Fruit fly (Drosophila melanogaster) whole organism, embryonic: ENCODE measurements around the gene msb1l.

ENCODE experiments used
- CG10267 ChIP-seq: fragments of 200-800 bp; sonication (Bioruptor generic); optimal IDR thresholded peaks from 2 replicates; lab custom pipeline; 2018; ENCODE audit warnings: missing biosample characterization, mild to moderate bottlenecking, missing genetic modification characterization, moderate library complexity
- CG10462 ChIP-seq: fragments of 200-800 bp; sonication (Bioruptor generic); optimal IDR thresholded peaks from 2 replicates; lab custom pipeline; 2016; ENCODE audit warnings: missing biosample characterization, missing genetic modification characterization
- CG10565 ChIP-seq: fragments of 200-800 bp; sonication (Bioruptor generic); optimal IDR thresholded peaks from 3 replicates; lab custom pipeline; 2016; ENCODE audit warnings: missing biosample characterization, mild to moderate bottlenecking, missing genetic modification characterization
- CG11085 ChIP-seq: fragments of 200-800 bp; sonication (Bioruptor generic); IDR thresholded peaks from 2 replicates; pipeline ENCODE4 v1.3.6; 2022; ENCODE audit warnings: missing biosample characterization, missing genetic modification characterization
- CG13123 ChIP-seq: fragments of 200-800 bp; sonication (Bioruptor generic); optimal IDR thresholded peaks from 2 replicates; lab custom pipeline; 2016; ENCODE audit warnings: missing biosample characterization, missing genetic modification characterization
- CG13424 ChIP-seq: fragments of 200-800 bp; sonication (Bioruptor generic); optimal IDR thresholded peaks from 2 replicates; lab custom pipeline; 2019; ENCODE audit warnings: missing biosample characterization, mild to moderate bottlenecking, missing genetic modification characterization, moderate library complexity
- CG17568 ChIP-seq: fragments of 200-800 bp; sonication (Bioruptor generic); optimal IDR thresholded peaks from 2 replicates; lab custom pipeline; 2018; ENCODE audit warnings: missing biosample characterization, mild to moderate bottlenecking, missing genetic modification characterization, moderate library complexity
- CG17829 ChIP-seq: fragments of 200-800 bp; optimal IDR thresholded peaks from 2 replicates; lab custom pipeline; 2019; ENCODE audit warnings: missing biosample characterization, mild to moderate bottlenecking, missing genetic modification characterization, moderate library complexity
- CG17912 ChIP-seq: fragments of 200-800 bp; sonication (Bioruptor generic); optimal IDR thresholded peaks from 2 replicates; lab custom pipeline; 2018; ENCODE audit warnings: missing biosample characterization, mild to moderate bottlenecking, missing genetic modification characterization
- CG1832 ChIP-seq: fragments of 200-800 bp; sonication (Bioruptor generic); optimal IDR thresholded peaks from 2 replicates; lab custom pipeline; 2017; ENCODE audit warnings: missing biosample characterization, mild to moderate bottlenecking, missing genetic modification characterization, inconsistent platforms
- CG32772 ChIP-seq: fragments of 200-800 bp; sonication (Bioruptor generic); IDR thresholded peaks from 2 replicates; pipeline ENCODE4 v1.3.6; 2022; ENCODE audit warnings: missing biosample characterization, missing genetic modification characterization
- CG6791 ChIP-seq: fragments of 200-800 bp; sonication (Bioruptor generic); IDR thresholded peaks from 3 replicates; pipeline ENCODE4 v1.3.6; 2022; ENCODE audit warnings: missing biosample characterization, missing genetic modification characterization; ENCODE audit not compliant: partially characterized antibody
- CG6854 ChIP-seq: fragments of 200-800 bp; sonication (Bioruptor generic); optimal IDR thresholded peaks from 3 replicates; lab custom pipeline; 2017; ENCODE audit warnings: missing biosample characterization, mild to moderate bottlenecking, missing genetic modification characterization
- D19A ChIP-seq: fragments of 200-800 bp; optimal IDR thresholded peaks from 3 replicates; lab custom pipeline; 2019; ENCODE audit warnings: missing biosample characterization, mild to moderate bottlenecking, missing genetic modification characterization, moderate library complexity
- Ets97D ChIP-seq: fragments of 200-800 bp; sonication (Bioruptor generic); optimal IDR thresholded peaks from 3 replicates; lab custom pipeline; 2016; ENCODE audit warnings: missing biosample characterization, missing genetic modification characterization
- Hey ChIP-seq: fragments of 200-800 bp; sonication (Bioruptor generic); optimal IDR thresholded peaks from 3 replicates; lab custom pipeline; 2018; ENCODE audit warnings: missing biosample characterization, mild to moderate bottlenecking, missing genetic modification characterization
- Jarid2 ChIP-seq: fragments of 200-800 bp; sonication (Bioruptor generic); optimal IDR thresholded peaks from 3 replicates; lab custom pipeline; 2017; ENCODE audit warnings: mild to moderate bottlenecking, missing biosample characterization, missing genetic modification reagents, missing genetic modification characterization
- Meics ChIP-seq: fragments of 200-800 bp; sonication (Bioruptor generic); optimal IDR thresholded peaks from 2 replicates; lab custom pipeline; 2017; ENCODE audit warnings: missing biosample characterization, mild to moderate bottlenecking, missing genetic modification characterization
- Pdp1 ChIP-seq, 2 experiments: fragments of 200-800 bp; sonication (Bioruptor generic); optimal IDR thresholded peaks; 3 replicates each; lab custom pipeline; 2016; ENCODE audit warnings: missing biosample characterization in 2 of 2, missing genetic modification characterization in 2 of 2, mild to moderate bottlenecking in 1 of 2, moderate library complexity in 1 of 2
- Ravus ChIP-seq: fragments of 200-800 bp; sonication (Bioruptor generic); IDR thresholded peaks from 2 replicates; pipeline ENCODE4 v1.3.6; 2022; ENCODE audit warnings: missing biosample characterization, missing genetic modification characterization
- Rfx ChIP-seq: fragments of 200-800 bp; sonication (Bioruptor generic); IDR thresholded peaks from 2 replicates; pipeline ENCODE4 v1.3.6; 2022; ENCODE audit warnings: missing biosample characterization, missing genetic modification characterization
- Side ChIP-seq: fragments of 200-800 bp; sonication (Bioruptor generic); optimal IDR thresholded peaks from 2 replicates; lab custom pipeline; 2016; ENCODE audit warnings: missing biosample characterization, missing genetic modification characterization
- TFAM ChIP-seq: fragments of 200-800 bp; sonication (Bioruptor generic); optimal IDR thresholded peaks from 2 replicates; lab custom pipeline; 2017; ENCODE audit warnings: missing biosample characterization, missing genetic modification characterization, inconsistent platforms
- amos ChIP-seq: fragments of 200-800 bp; sonication (Bioruptor generic); IDR thresholded peaks from 2 replicates; pipeline ENCODE4 v1.3.6; 2022; ENCODE audit warnings: missing biosample characterization, missing genetic modification characterization; ENCODE audit not compliant: partially characterized antibody
- bbx ChIP-seq: fragments of 200-800 bp; sonication (Bioruptor generic); IDR thresholded peaks from 2 replicates; pipeline ENCODE4 v1.3.6; 2022; ENCODE audit warnings: missing biosample characterization, missing genetic modification characterization; ENCODE audit not compliant: partially characterized antibody
- croc ChIP-seq: fragments of 200-800 bp; sonication (Bioruptor generic); conservative IDR thresholded peaks from 3 replicates; pipeline ENCODE4 v1.3.6; 2022; ENCODE audit warnings: missing biosample characterization, missing genetic modification characterization
- dm ChIP-seq: fragments of 200-800 bp; sonication (Bioruptor generic); optimal IDR thresholded peaks from 3 replicates; lab custom pipeline; 2016; ENCODE audit warnings: missing biosample characterization, missing genetic modification characterization
- fd96Cb ChIP-seq: fragments of 200-800 bp; sonication (Bioruptor generic); optimal IDR thresholded peaks from 2 replicates; lab custom pipeline; 2018; ENCODE audit warnings: missing biosample characterization, mild to moderate bottlenecking, missing genetic modification characterization, moderate library complexity
- hb ChIP-seq: fragments of 200-800 bp; sonication (Bioruptor generic); IDR thresholded peaks from 3 replicates; pipeline ENCODE4 v1.3.6; 2022; ENCODE audit warnings: missing biosample characterization, missing genetic modification characterization; ENCODE audit not compliant: partially characterized antibody
- hbn ChIP-seq: fragments of 200-800 bp; sonication (Bioruptor generic); IDR thresholded peaks from 2 replicates; pipeline ENCODE4 v1.3.6; 2022; ENCODE audit warnings: missing biosample characterization, missing genetic modification characterization; ENCODE audit not compliant: partially characterized antibody
- kah ChIP-seq: fragments of 200-800 bp; sonication (Bioruptor generic); optimal IDR thresholded peaks from 2 replicates; lab custom pipeline; 2018; ENCODE audit warnings: missing biosample characterization, mild to moderate bottlenecking, missing genetic modification characterization
- kay ChIP-seq: fragments of 200-800 bp; sonication (Bioruptor generic); optimal IDR thresholded peaks from 2 replicates; lab custom pipeline; 2016; ENCODE audit warnings: missing biosample characterization, missing genetic modification characterization
- lab ChIP-seq: fragments of 200-800 bp; sonication (Bioruptor generic); optimal IDR thresholded peaks from 3 replicates; lab custom pipeline; 2017; ENCODE audit warnings: missing biosample characterization, missing genetic modification characterization, mild to moderate bottlenecking, moderate library complexity, missing genetic modification reagents
- lilli ChIP-seq: fragments of 200-800 bp; sonication (Bioruptor generic); optimal IDR thresholded peaks from 3 replicates; lab custom pipeline; 2016; ENCODE audit warnings: missing biosample characterization, missing genetic modification characterization
- nmo ChIP-seq: fragments of 200-800 bp; sonication (Bioruptor generic); optimal IDR thresholded peaks from 2 replicates; lab custom pipeline; 2018; ENCODE audit warnings: missing biosample characterization, mild to moderate bottlenecking, missing genetic modification characterization, moderate library complexity
- odd ChIP-seq: fragments of 200-800 bp; sonication (Bioruptor generic); optimal IDR thresholded peaks from 2 replicates; lab custom pipeline; 2017; ENCODE audit warnings: missing biosample characterization, mild to moderate bottlenecking, missing genetic modification characterization
- peb ChIP-seq: fragments of 200-800 bp; sonication (Bioruptor generic); IDR thresholded peaks from 2 replicates; pipeline ENCODE4 v1.3.6; 2022; ENCODE audit warnings: missing biosample characterization, missing genetic modification characterization
- psq ChIP-seq: fragments of 200-800 bp; sonication (Bioruptor generic); optimal IDR thresholded peaks from 2 replicates; lab custom pipeline; 2017; ENCODE audit warnings: missing biosample characterization, missing genetic modification characterization
- pzg ChIP-seq: fragments of 200-800 bp; sonication (Bioruptor generic); optimal IDR thresholded peaks from 3 replicates; lab custom pipeline; 2018; ENCODE audit warnings: missing biosample characterization, mild to moderate bottlenecking, missing genetic modification characterization, moderate library complexity
- row ChIP-seq: fragments of 200-800 bp; sonication (Bioruptor generic); IDR thresholded peaks from 3 replicates; pipeline ENCODE4 v1.3.6; 2022; ENCODE audit warnings: missing biosample characterization, missing genetic modification characterization
- sens ChIP-seq: fragments of 200-800 bp; sonication (Bioruptor generic); peaks from one replicate; lab custom pipeline; 2016; ENCODE audit warnings: missing biosample characterization, missing genetic modification characterization
- sens-2 ChIP-seq: fragments of 200-800 bp; sonication (Bioruptor generic); IDR thresholded peaks from 2 replicates; pipeline ENCODE4 v1.3.6; 2022; ENCODE audit warnings: missing biosample characterization, missing genetic modification characterization
- sna ChIP-seq: fragments of 200-800 bp; sonication (Bioruptor generic); IDR thresholded peaks from 2 replicates; pipeline ENCODE4 v1.3.6; 2022; ENCODE audit warnings: missing biosample characterization, missing genetic modification characterization; ENCODE audit not compliant: partially characterized antibody
- trh ChIP-seq: fragments of 200-800 bp; sonication (Bioruptor generic); optimal IDR thresholded peaks from 2 replicates; lab custom pipeline; 2016; ENCODE audit warnings: missing biosample characterization, missing genetic modification characterization
- usp ChIP-seq: fragments of >200 bp; optimal IDR thresholded peaks from 2 replicates; lab custom pipeline; 2017; ENCODE audit warnings: missing biosample characterization, missing genetic modification characterization

msb1l gene

dm6 chr2L:19565233-19565898 lies 12.1 kb upstream of the msb1l start, which contains the start of gene CG13077 (continued):
- TF ChIP-seq fd96Cb (tag; lab: Kevin White, UChicago) (no peak), odd (GFP tag; lab: Kevin White, UChicago) (no peak), CG10462 (no peak), hbn (GFP tag; lab: Robert Waterston, UW) (peak; percentile 74; the same call in 1 of the 2 replicates), row (GFP tag; lab: Robert Waterston, UW) (peak; percentile 27; the same call in 1 of the 3 replicates), CG6791 (GFP tag; lab: Robert Waterston, UW) (peak; percentile 79), psq (no peak), peb (GFP tag; lab: Robert Waterston, UW) (no peak), nmo (GFP tag; lab: Kevin White, UChicago) (peak; percentile 7), hb (GFP tag; lab: Robert Waterston, UW) (0 out of 3 replicates have a peak, but pooled peaks have one; percentile 27), Ets97D (no peak), sna (GFP tag; lab: Robert Waterston, UW) (peak; percentile 47; the same call in 1 of the 2 replicates), kah (GFP tag; lab: Kevin White, UChicago) (no peak), Side (GFP tag; lab: Kevin White, UChicago) (no peak), CG1832 (no peak), kay (no peak), CG10267 (tag; lab: Kevin White, UChicago) (peak; percentile 87), bbx (GFP tag; lab: Robert Waterston, UW) (peak; percentile 70; the same call in 1 of the 2 replicates), CG17568 (GFP tag; lab: Kevin White, UChicago) (peak; percentile 11), pzg (GFP tag; lab: Kevin White, UChicago) (peak; percentile 9)

DNA sequence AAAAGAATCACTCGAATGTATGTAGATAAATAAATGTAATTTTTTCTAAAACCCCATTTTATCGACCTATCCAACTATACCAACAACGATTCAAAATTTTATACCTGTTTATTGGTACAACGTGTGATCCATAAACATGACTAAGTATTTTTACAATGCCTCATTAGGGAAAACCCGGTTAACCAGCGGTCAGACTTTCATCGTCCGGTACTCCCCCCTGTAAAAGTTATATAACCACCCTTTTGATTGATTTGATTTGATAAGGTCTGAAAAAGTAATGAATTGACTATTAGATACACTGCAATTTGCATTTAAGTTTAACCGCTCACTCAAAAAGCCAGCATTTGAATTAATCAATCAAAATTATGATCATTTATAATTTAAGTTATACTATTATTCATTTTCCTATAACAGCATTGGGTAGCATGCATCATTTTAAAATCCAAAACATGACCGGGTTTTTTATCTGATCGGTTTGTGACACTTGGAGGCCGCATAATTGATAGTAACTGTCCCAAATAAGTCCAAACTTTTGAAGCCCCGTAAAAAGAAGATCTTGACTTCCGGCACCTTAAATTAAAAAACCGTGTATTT lies 10.1 kb upstream of the msb1l start:
- TF ChIP-seq sens: peak; percentile 16
- peak; percentile 69 for TF ChIP-seq lab (GFP tag; lab: Kevin White, UChicago)
- peak in 1 of 2 experiments; percentile 93 for TF ChIP-seq Pdp1 (GFP tag; optimal IDR thresholded peaks at IDR 0.05; lab: Kevin White, UChicago)
- peak; percentile 63 for TF ChIP-seq D19A (tag; lab: Kevin White, UChicago)
- no peak for TF ChIP-seq sens-2
- no peak for TF ChIP-seq usp (GFP tag; lab: Kevin White, UChicago)

DNA sequence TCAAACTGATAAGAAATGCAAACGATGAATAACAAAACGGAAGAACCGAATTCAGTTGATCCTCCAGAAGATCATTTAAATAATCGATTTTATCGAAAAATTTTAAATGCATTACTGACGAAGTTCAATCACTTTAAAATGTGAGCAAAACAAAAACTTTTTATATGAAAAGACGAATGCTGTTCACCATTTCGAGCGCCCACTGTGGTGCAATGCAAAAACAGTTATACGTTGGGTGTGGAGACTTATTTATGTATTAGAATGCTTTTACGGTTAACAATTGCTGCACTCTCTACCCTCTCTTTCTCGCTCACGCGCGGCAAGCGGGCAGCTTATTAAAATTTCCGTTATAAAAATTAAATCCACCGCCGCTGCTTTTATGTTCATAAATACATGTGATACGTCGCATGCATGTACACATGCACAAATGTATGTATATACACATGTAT lies 6.7 kb upstream of the msb1l start:
- TF ChIP-seq Hey (tag; lab: Kevin White, UChicago) (no peak), dm (GFP tag; lab: Kevin White, UChicago) (no peak), CG10565 (GFP tag; lab: Kevin White, UChicago) (no peak), Jarid2 (no peak), Meics (GFP tag; lab: Kevin White, UChicago) (no peak), CG6854 (GFP tag; lab: Kevin White, UChicago) (no peak), kah (GFP tag; lab: Kevin White, UChicago) (no peak), lilli (GFP tag; lab: Kevin White, UChicago) (peak; percentile 6), CG13123 (GFP tag; lab: Kevin White, UChicago) (no peak), CG17912 (no peak), Ravus (GFP tag; lab: Robert Waterston, UW) (no peak), TFAM (GFP tag; lab: Kevin White, UChicago) (no peak), CG13424 (no peak), amos (GFP tag; lab: Robert Waterston, UW) (no peak), row (GFP tag; lab: Robert Waterston, UW) (0 out of 3 replicates have a peak, but pooled peaks have one; percentile 12), CG32772 (GFP tag; lab: Robert Waterston, UW) (no peak), trh (GFP tag; lab: Kevin White, UChicago) (no peak), Rfx (GFP tag; lab: Robert Waterston, UW) (no peak), CG17829 (tag; lab: Kevin White, UChicago) (no peak), CG11085 (GFP tag; lab: Robert Waterston, UW) (no peak), croc (GFP tag; lab: Robert Waterston, UW) (no peak)
